Worm (Caenorhabditis elegans) whole organism, midembryonic: Measurements from ENCODE around the gene mboa-7.

Experiments used
- cog-1 ChIP-seq: sonication (generic microtip); optimal IDR thresholded peaks from 2 replicates; lab custom pipeline; 2016; ENCODE audit warnings: missing genetic modification characterization, missing compliant biosample characterization
- flt-1 ChIP-seq: fragments of 200-800 bp; sonication (Bioruptor generic); IDR thresholded peaks from 2 replicates; pipeline ENCODE4 v1.3.6; 2022; ENCODE audit warnings: missing genetic modification characterization, missing compliant biosample characterization
- ref-1 ChIP-seq: fragments of 200-800 bp; sonication (Bioruptor generic); conservative IDR thresholded peaks from 2 replicates; pipeline ENCODE4 v1.3.6; 2022; ENCODE audit warnings: missing genetic modification reagents, missing genetic modification characterization, missing compliant biosample characterization
- tab-1 ChIP-seq: fragments of 200-800 bp; sonication (Bioruptor generic); IDR thresholded peaks from 2 replicates; pipeline ENCODE4 v1.3.6; 2022; ENCODE audit warnings: missing genetic modification characterization, missing compliant biosample characterization

ce11 chrX:10534625-10535244, 10.4 kb upstream of the mboa-7 start:
- no peak for TF ChIP-seq flt-1 (GFP tag; lab: Robert Waterston, UW)
- no peak for TF ChIP-seq tab-1 (GFP tag; lab: Robert Waterston, UW)
- TF ChIP-seq ref-1 (GFP tag; lab: Robert Waterston, UW) = no peak
- no peak for TF ChIP-seq cog-1 (tag; lab: Kevin White, UChicago)
